Worm (Caenorhabditis elegans) whole organism, L3 larva: Measurements from ENCODE around the gene swsn-4.

Experiments
- ama-1 ChIP-seq: fragments of 150-350 bp; optimal IDR thresholded peaks from 2 replicates; lab custom pipeline; 2018
- ceh-16 ChIP-seq: sonication (generic microtip); optimal IDR thresholded peaks from 2 replicates; lab custom pipeline; 2017; ENCODE audit warnings: missing biosample characterization, missing genetic modification characterization
- elt-2 ChIP-seq: sonication (generic microtip); optimal IDR thresholded peaks from 2 replicates; lab custom pipeline; 2016; ENCODE audit warnings: missing genetic modification reagents, mild to moderate bottlenecking, missing genetic modification characterization, missing compliant biosample characterization
- hmg-11 ChIP-seq: sonication (generic microtip); optimal IDR thresholded peaks from 2 replicates; lab custom pipeline; 2016; ENCODE audit warnings: missing genetic modification characterization, missing compliant biosample characterization
- lin-15B ChIP-seq: fragments of 150-350 bp; optimal IDR thresholded peaks from 2 replicates; lab custom pipeline; 2014; ENCODE audit warnings: missing biosample characterization, missing genetic modification characterization
- nhr-11 ChIP-seq: fragments of 150-350 bp; optimal IDR thresholded peaks from 2 replicates; lab custom pipeline; 2014; ENCODE audit warnings: missing biosample characterization, missing genetic modification characterization
- nhr-12 ChIP-seq: fragments of 150-350 bp; optimal IDR thresholded peaks from 2 replicates; lab custom pipeline; 2014; ENCODE audit warnings: missing biosample characterization, missing genetic modification characterization
- nhr-23 ChIP-seq: fragments of 150-350 bp; optimal IDR thresholded peaks from 2 replicates; lab custom pipeline; 2014; ENCODE audit warnings: missing biosample characterization, missing genetic modification reagents, missing genetic modification characterization
- nhr-237 ChIP-seq: fragments of 150-350 bp; optimal IDR thresholded peaks from 2 replicates; lab custom pipeline; 2014; ENCODE audit warnings: missing biosample characterization, missing genetic modification characterization
- nhr-28 ChIP-seq: fragments of 150-350 bp; optimal IDR thresholded peaks from 2 replicates; lab custom pipeline; 2014; ENCODE audit warnings: missing biosample characterization, missing genetic modification characterization
- nhr-77 ChIP-seq: fragments of 150-350 bp; optimal IDR thresholded peaks from 2 replicates; lab custom pipeline; 2014; ENCODE audit warnings: missing biosample characterization, missing genetic modification characterization
- zag-1 ChIP-seq: fragments of 150-350 bp; optimal IDR thresholded peaks from 2 replicates; lab custom pipeline; 2014; ENCODE audit warnings: missing biosample characterization, missing genetic modification characterization

DNA sequence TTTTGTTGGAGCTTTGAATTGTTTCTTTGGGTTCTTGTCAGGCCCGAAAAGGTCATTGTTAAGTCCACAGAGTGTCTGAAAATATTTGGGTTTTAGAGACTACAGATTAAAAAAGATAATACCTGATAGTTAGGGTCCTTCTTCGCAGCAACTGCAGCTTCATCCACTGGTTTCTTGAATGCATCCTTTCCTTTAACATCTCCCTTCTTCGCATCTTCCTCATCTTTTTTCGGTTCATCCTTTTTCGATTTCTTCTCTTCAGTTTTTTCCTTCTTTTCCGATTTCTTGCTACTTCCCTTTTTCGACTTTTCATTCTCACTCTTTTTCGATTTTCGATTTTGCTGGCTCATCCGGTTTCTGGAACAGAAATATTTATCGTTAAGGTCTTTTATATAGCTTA, 22.3 kb upstream of the swsn-4 start:
- TF ChIP-seq lin-15B (tag; lab: Kevin White, UChicago) (no peak), hmg-11 (tag; lab: Kevin White, UChicago) (no peak), nhr-11 (tag; lab: Kevin White, UChicago) (no peak), nhr-77 (no peak), ceh-16 (tag; lab: Kevin White, UChicago) (no peak), nhr-12 (tag; lab: Kevin White, UChicago) (no peak), nhr-28 (tag; lab: Kevin White, UChicago) (no peak), nhr-23 (tag; lab: Kevin White, UChicago) (no peak), nhr-237 (tag; lab: Kevin White, UChicago) (no peak), zag-1 (tag; lab: Kevin White, UChicago) (no peak), ama-1 (lab: Kevin White, UChicago) (no peak), elt-2 (tag; lab: Kevin White, UChicago) (no peak)
